Worm (Caenorhabditis elegans) whole organism, young adult: ENCODE results near the gene mboa-2.

ENCODE experiments used
- B0261.1 ChIP-seq: sonication (generic microtip); optimal IDR thresholded peaks from 2 replicates; lab custom pipeline; 2016; ENCODE audit warnings: mild to moderate bottlenecking, missing genetic modification characterization, moderate library complexity, missing compliant biosample characterization
- D2030.7 ChIP-seq: fragments of 200-800 bp; sonication (Bioruptor generic); IDR thresholded peaks from 2 replicates; pipeline ENCODE4 v1.3.6; 2022; ENCODE audit warnings: missing genetic modification reagents, missing genetic modification characterization, missing compliant biosample characterization
- F10E7.11 ChIP-seq: sonication (generic microtip); optimal IDR thresholded peaks from 2 replicates; lab custom pipeline; 2017; ENCODE audit warnings: mild to moderate bottlenecking, missing genetic modification characterization, moderate library complexity, missing compliant biosample characterization
- F22D6.2 ChIP-seq: sonication (generic microtip); optimal IDR thresholded peaks from 2 replicates; lab custom pipeline; 2016; ENCODE audit warnings: mild to moderate bottlenecking, missing genetic modification characterization, missing compliant biosample characterization
- F23B12.7 ChIP-seq: sonication (generic microtip); optimal IDR thresholded peaks from 2 replicates; lab custom pipeline; 2017; ENCODE audit warnings: missing genetic modification characterization, mild to moderate bottlenecking, missing compliant biosample characterization, antibody characterized with exemption, moderate library complexity; ENCODE audit not compliant: insufficient read depth
- F49E8.2 ChIP-seq: sonication (generic microtip); optimal IDR thresholded peaks from 3 replicates; lab custom pipeline; 2017; ENCODE audit warnings: missing genetic modification characterization, mild to moderate bottlenecking, missing compliant biosample characterization, antibody characterized with exemption, moderate library complexity; ENCODE audit not compliant: insufficient read depth
- F57A8.1 ChIP-seq: fragments of 200-800 bp; sonication (Bioruptor generic); optimal IDR thresholded peaks from 2 replicates; lab custom pipeline; 2018; ENCODE audit warnings: mild to moderate bottlenecking, missing genetic modification characterization, moderate library complexity, missing compliant biosample characterization
- F57C9.4 ChIP-seq: sonication (generic microtip); optimal IDR thresholded peaks from 2 replicates; lab custom pipeline; 2017; ENCODE audit warnings: mild to moderate bottlenecking, missing genetic modification characterization, missing compliant biosample characterization
- K12H6.12 ChIP-seq: fragments of 200-800 bp; sonication (Bioruptor generic); optimal IDR thresholded peaks from 2 replicates; lab custom pipeline; 2018; ENCODE audit warnings: mild to moderate bottlenecking, missing genetic modification characterization, missing compliant biosample characterization
- ZK185.1 ChIP-seq: sonication (generic microtip); optimal IDR thresholded peaks from 2 replicates; lab custom pipeline; 2016; ENCODE audit warnings: mild to moderate bottlenecking, missing genetic modification characterization, missing compliant biosample characterization; ENCODE audit not compliant: poor library complexity, severe bottlenecking
- ama-1 ChIP-seq, 3 experiments: fragments of 150-350 bp in 1 of 3; sonication (generic microtip) in 2 of 3; optimal IDR thresholded peaks; 2 replicates each; lab custom pipeline; 2014 to 2018; ENCODE audit warnings: missing biosample characterization in 2 of 3, missing genetic modification characterization in 2 of 3, missing genetic modification reagents in 2 of 3
- aptf-3 ChIP-seq: fragments of 200-800 bp; sonication (Bioruptor generic); IDR thresholded peaks from 2 replicates; pipeline ENCODE4 v1.3.6; 2022; ENCODE audit warnings: missing genetic modification characterization, missing compliant biosample characterization
- athp-1 ChIP-seq: sonication (generic microtip); optimal IDR thresholded peaks from 2 replicates; lab custom pipeline; 2017; ENCODE audit warnings: mild to moderate bottlenecking, missing genetic modification characterization, missing compliant biosample characterization
- bed-2 ChIP-seq: fragments of 200-800 bp; sonication (Bioruptor generic); IDR thresholded peaks from 2 replicates; pipeline ENCODE4 v1.3.6; 2022; ENCODE audit warnings: missing genetic modification reagents, missing genetic modification characterization, missing compliant biosample characterization
- ccch-3 ChIP-seq: fragments of 200-800 bp; sonication (Bioruptor generic); optimal IDR thresholded peaks from 2 replicates; lab custom pipeline; 2018; ENCODE audit warnings: mild to moderate bottlenecking, missing genetic modification characterization, missing compliant biosample characterization
- cebp-1 ChIP-seq, 2 experiments: fragments of 200-800 bp in 1 of 2; sonication (Bioruptor generic) in 1 of 2; sonication (generic microtip) in 1 of 2; IDR thresholded peaks in 1 of 2; optimal IDR thresholded peaks in 1 of 2; 2 replicates each; pipeline versions ENCODE4 v1.3.6 to Lab custom; 2017 to 2022; ENCODE audit warnings: missing compliant biosample characterization in 2 of 2, missing genetic modification characterization in 2 of 2, mild to moderate bottlenecking in 1 of 2, missing genetic modification reagents in 1 of 2, moderate library complexity in 1 of 2
- ceh-58 ChIP-seq: fragments of 200-800 bp; sonication (Bioruptor generic); IDR thresholded peaks from 2 replicates; pipeline ENCODE4 v1.3.6; 2022; ENCODE audit warnings: missing genetic modification characterization, missing compliant biosample characterization
- egrh-3 ChIP-seq: fragments of 200-800 bp; sonication (Bioruptor generic); IDR thresholded peaks from 2 replicates; pipeline ENCODE4 v1.3.6; 2022; ENCODE audit warnings: missing genetic modification reagents, missing genetic modification characterization, missing compliant biosample characterization
- gei-17 ChIP-seq: fragments of 200-800 bp; sonication (Bioruptor generic); optimal IDR thresholded peaks from 2 replicates; lab custom pipeline; 2018; ENCODE audit warnings: mild to moderate bottlenecking, missing genetic modification characterization, missing compliant biosample characterization
- hlh-12 ChIP-seq: sonication (generic microtip); optimal IDR thresholded peaks from 2 replicates; lab custom pipeline; 2016; ENCODE audit warnings: missing genetic modification characterization, missing compliant biosample characterization
- hlh-26 ChIP-seq: fragments of 200-800 bp; sonication (Bioruptor generic); conservative IDR thresholded peaks from 2 replicates; pipeline ENCODE4 v1.3.6; 2022; ENCODE audit warnings: missing genetic modification reagents, missing genetic modification characterization, missing compliant biosample characterization
- hmg-20 ChIP-seq: fragments of 200-800 bp; sonication (Bioruptor generic); IDR thresholded peaks from 2 replicates; pipeline ENCODE4 v1.3.6; 2022; ENCODE audit warnings: missing genetic modification reagents, missing genetic modification characterization, missing compliant biosample characterization
- hrde-1 ChIP-seq: sonication (generic microtip); optimal IDR thresholded peaks from 2 replicates; lab custom pipeline; 2016; ENCODE audit warnings: missing genetic modification characterization, mild to moderate bottlenecking, missing compliant biosample characterization, moderate library complexity, missing genotype, missing genetic modification reagents, borderline replicate concordance
- lag-1 ChIP-seq: fragments of 200-800 bp; sonication (Bioruptor generic); IDR thresholded peaks from 2 replicates; pipeline ENCODE4 v1.3.6; 2022; ENCODE audit warnings: missing genetic modification reagents, missing genetic modification characterization, missing compliant biosample characterization
- madf-6 ChIP-seq: fragments of 200-800 bp; sonication (Bioruptor generic); IDR thresholded peaks from 2 replicates; pipeline ENCODE4 v1.3.6; 2022; ENCODE audit warnings: missing genetic modification reagents, missing genetic modification characterization, missing compliant biosample characterization
- madf-8 ChIP-seq: fragments of 200-800 bp; sonication (Bioruptor generic); conservative IDR thresholded peaks from 2 replicates; pipeline ENCODE4 v1.3.6; 2022; ENCODE audit warnings: missing genetic modification reagents, missing genetic modification characterization, missing compliant biosample characterization
- mes-4 ChIP-seq: sonication (generic microtip); optimal IDR thresholded peaks from 2 replicates; lab custom pipeline; 2016; ENCODE audit warnings: missing genotype, missing genetic modification characterization, missing compliant biosample characterization
- nfyb-1 ChIP-seq: fragments of 200-800 bp; sonication (Bioruptor generic); IDR thresholded peaks from 2 replicates; pipeline ENCODE4 v1.3.6; 2022; ENCODE audit warnings: missing genetic modification reagents, missing genetic modification characterization, missing compliant biosample characterization
- nhr-80 ChIP-seq: sonication (generic microtip); optimal IDR thresholded peaks from 2 replicates; lab custom pipeline; 2016; ENCODE audit warnings: missing genetic modification characterization, missing compliant biosample characterization
- pbrm-1 ChIP-seq: fragments of 200-800 bp; sonication (Bioruptor generic); IDR thresholded peaks from 2 replicates; pipeline ENCODE4 v1.3.6; 2022; ENCODE audit warnings: missing genetic modification reagents, missing genetic modification characterization, missing compliant biosample characterization
- snpc-3.4 ChIP-seq: sonication (generic microtip); optimal IDR thresholded peaks from 2 replicates; lab custom pipeline; 2017; ENCODE audit warnings: missing genetic modification characterization, mild to moderate bottlenecking, missing compliant biosample characterization, antibody characterized with exemption, moderate library complexity, missing genotype, missing genetic modification reagents
- somi-1 ChIP-seq: fragments of 200-800 bp; sonication (Bioruptor generic); optimal IDR thresholded peaks from 2 replicates; lab custom pipeline; 2018; ENCODE audit warnings: mild to moderate bottlenecking, missing genetic modification characterization, missing compliant biosample characterization
- tlf-1 ChIP-seq: fragments of 200-800 bp; sonication (Bioruptor generic); optimal IDR thresholded peaks from 2 replicates; lab custom pipeline; 2018; ENCODE audit warnings: mild to moderate bottlenecking, missing genetic modification characterization, missing compliant biosample characterization
- unc-130 ChIP-seq: sonication (generic microtip); optimal IDR thresholded peaks from 2 replicates; lab custom pipeline; 2016; ENCODE audit warnings: missing genetic modification reagents, missing genetic modification characterization, missing compliant biosample characterization
- unc-62 ChIP-seq: fragments of 150-350 bp; optimal IDR thresholded peaks from 2 replicates; lab custom pipeline; 2014; ENCODE audit warnings: missing biosample characterization, missing genetic modification reagents, missing genetic modification characterization
- xnd-1 ChIP-seq: sonication (generic microtip); optimal IDR thresholded peaks from 2 replicates; lab custom pipeline; 2016; ENCODE audit warnings: missing genotype, missing genetic modification reagents, missing genetic modification characterization, missing compliant biosample characterization
- zfh-2 ChIP-seq: fragments of 200-800 bp; sonication (Bioruptor generic); conservative IDR thresholded peaks from 2 replicates; pipeline ENCODE4 v1.3.6; 2022; ENCODE audit warnings: missing genetic modification reagents, missing genetic modification characterization, missing compliant biosample characterization
- ztf-25 ChIP-seq: fragments of 200-800 bp; sonication (Bioruptor generic); IDR thresholded peaks from 2 replicates; pipeline ENCODE4 v1.3.6; 2022; ENCODE audit warnings: missing genetic modification reagents, missing genetic modification characterization, missing compliant biosample characterization

Gene mboa-2

DNA sequence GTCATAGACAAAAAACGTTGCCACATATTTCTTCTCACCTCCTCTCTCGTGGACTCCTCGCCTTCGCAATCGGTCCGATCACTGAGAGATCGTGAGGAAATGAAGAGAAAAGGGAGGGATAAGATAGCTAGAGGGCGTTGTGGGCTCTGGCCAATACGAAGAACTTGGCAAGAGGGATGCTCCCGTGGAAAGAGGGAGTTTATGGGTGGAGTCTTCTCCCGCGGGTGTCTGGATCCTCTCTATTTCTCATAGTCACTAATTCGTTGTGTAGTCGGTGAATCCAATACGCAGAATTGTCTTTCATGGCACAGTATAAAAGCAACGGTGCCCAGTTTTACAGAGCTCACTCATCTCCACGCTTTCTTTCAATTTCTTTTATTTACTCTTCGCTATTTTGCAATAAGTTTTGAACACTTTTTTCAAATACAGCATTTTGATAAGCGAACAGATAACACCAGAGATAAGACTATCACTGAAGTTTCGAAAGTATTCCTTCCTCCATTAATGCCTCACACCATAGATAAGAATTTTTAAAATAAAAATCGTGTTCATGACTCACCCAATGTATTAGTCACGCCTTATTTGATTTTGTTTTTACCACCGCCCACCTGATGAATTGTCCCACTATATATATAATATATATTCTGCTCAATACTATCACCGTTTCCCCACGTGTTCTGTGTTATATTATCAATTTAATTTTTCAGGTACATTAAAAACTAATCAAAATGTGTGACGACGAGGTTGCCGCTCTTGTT is 41.8 kb downstream of the mboa-2 start, which contains the start of gene act-1 (continued):
- TF ChIP-seq F10E7.11 (tag; lab: Kevin White, UChicago) (no peak), D2030.7 (GFP tag; lab: Robert Waterston, UW) (no peak), hlh-12 (tag; lab: Kevin White, UChicago) (no peak), xnd-1 (tag; lab: Kevin White, UChicago) (no peak), unc-62 (GFP tag; lab: Kevin White, UChicago) (no peak), F49E8.2 (no peak), madf-8 (GFP tag; lab: Robert Waterston, UW) (no peak), F23B12.7 (tag; lab: Kevin White, UChicago) (no peak), athp-1 (tag; lab: Kevin White, UChicago) (no peak), cebp-1 (GFP tag; IDR thresholded peaks at IDR 0.05; lab: Robert Waterston, UW) (no peak), cebp-1 (tag; optimal IDR thresholded peaks at IDR 0.05; lab: Kevin White, UChicago) (peak; percentile 7), bed-2 (no peak), lag-1 (no peak), B0261.1 (tag; lab: Kevin White, UChicago) (no peak), gei-17 (GFP tag; lab: Kevin White, UChicago) (no peak), unc-130 (GFP tag; lab: Kevin White, UChicago) (no peak), hrde-1 (no peak), zfh-2 (GFP tag; lab: Robert Waterston, UW) (peak; percentile 83), snpc-3.4 (tag; lab: Kevin White, UChicago) (no peak), ceh-58 (GFP tag; lab: Robert Waterston, UW) (no peak), somi-1 (GFP tag; lab: Kevin White, UChicago) (no peak), pbrm-1 (GFP tag; lab: Robert Waterston, UW) (0 out of 2 replicates have a peak, but pooled peaks have one; percentile 40), F22D6.2 (tag; lab: Kevin White, UChicago) (no peak), egrh-3 (GFP tag; lab: Robert Waterston, UW) (no peak), nhr-80 (tag; lab: Kevin White, UChicago) (peak; percentile 20), hlh-26 (no peak), ztf-25 (GFP tag; lab: Robert Waterston, UW) (no peak), nfyb-1 (GFP tag; lab: Robert Waterston, UW) (no peak), aptf-3 (GFP tag; lab: Robert Waterston, UW) (no peak), K12H6.12 (tag; lab: Kevin White, UChicago) (no peak), ZK185.1 (tag; lab: Kevin White, UChicago) (no peak), ccch-3 (GFP tag; lab: Kevin White, UChicago) (no peak), mes-4 (tag; lab: Kevin White, UChicago) (no peak), F57A8.1 (GFP tag; lab: Kevin White, UChicago) (no peak), ama-1 (optimal IDR thresholded peaks at IDR 0.05; lab: Kevin White, UChicago) (no peak), ama-1 (GFP tag; optimal IDR thresholded peaks at IDR 0.05; lab: Kevin White, UChicago) (no peak), tlf-1 (no peak), hmg-20 (GFP tag; lab: Robert Waterston, UW) (no peak), madf-6 (no peak), F57C9.4 (tag; lab: Kevin White, UChicago) (no peak)
- TF ChIP-seq, all 124 proteins: peak for 7
